Worm (Caenorhabditis elegans) whole organism, late embryonic: ENCODE results near the gene ceh-89.

ENCODE experiments used
- K02D7.2 ChIP-seq: sonication (generic microtip); optimal IDR thresholded peaks from 2 replicates; lab custom pipeline; 2017; ENCODE audit warnings: mild to moderate bottlenecking, missing genetic modification characterization, missing compliant biosample characterization
- T23F11.4 ChIP-seq: fragments of 200-800 bp; sonication (Bioruptor generic); optimal IDR thresholded peaks from 2 replicates; lab custom pipeline; 2018; ENCODE audit warnings: mild to moderate bottlenecking, missing genetic modification characterization, missing compliant biosample characterization
- gmeb-2 ChIP-seq: sonication (generic microtip); optimal IDR thresholded peaks from 2 replicates; lab custom pipeline; 2016; ENCODE audit warnings: missing genetic modification characterization, inconsistent platforms, missing compliant biosample characterization
- hlh-30 ChIP-seq: sonication (generic microtip); optimal IDR thresholded peaks from 2 replicates; lab custom pipeline; 2017; ENCODE audit warnings: antibody characterized with exemption, missing genetic modification characterization, missing compliant biosample characterization; ENCODE audit not compliant: insufficient read depth
- pqm-1 ChIP-seq: sonication (generic microtip); optimal IDR thresholded peaks from 2 replicates; lab custom pipeline; 2016; ENCODE audit warnings: missing genetic modification characterization, missing compliant biosample characterization
- pros-1 ChIP-seq: fragments of 150-350 bp; optimal IDR thresholded peaks from 2 replicates; lab custom pipeline; 2014; ENCODE audit warnings: missing biosample characterization, missing genetic modification reagents, missing genetic modification characterization

ce11 chrX:14175740-14176139, 34.0 kb downstream of the ceh-89 start, which contains the start of gene C37E2.2:
- TF ChIP-seq pros-1 (tag; lab: Kevin White, UChicago), result no peak
- no peak for TF ChIP-seq K02D7.2 (tag; lab: Kevin White, UChicago)
- TF ChIP-seq hlh-30 (tag; lab: Kevin White, UChicago), result no peak
- no peak for TF ChIP-seq pqm-1 (tag; lab: Kevin White, UChicago)
- no peak for TF ChIP-seq gmeb-2
- no peak for TF ChIP-seq T23F11.4 (GFP tag; lab: Kevin White, UChicago)
